Worm (Caenorhabditis elegans) whole organism, L2 larva: ENCODE results near the gene C30F2.2.

Source experiments
- ZK546.5 ChIP-seq: sonication (generic microtip); optimal IDR thresholded peaks from 2 replicates; lab custom pipeline; 2017; ENCODE audit warnings: missing biosample characterization, missing genetic modification characterization
- blmp-1 ChIP-seq: sonication (generic microtip); optimal IDR thresholded peaks from 2 replicates; lab custom pipeline; 2017; ENCODE audit warnings: missing genetic modification characterization, mild to moderate bottlenecking, missing compliant biosample characterization, antibody characterized with exemption, moderate library complexity; ENCODE audit not compliant: insufficient read depth
- elt-3 ChIP-seq: sonication (generic microtip); optimal IDR thresholded peaks from 2 replicates; lab custom pipeline; 2017; ENCODE audit warnings: missing biosample characterization, missing genetic modification characterization
- fos-1 ChIP-seq: fragments of 150-350 bp; optimal IDR thresholded peaks from 2 replicates; lab custom pipeline; 2014; ENCODE audit warnings: missing biosample characterization, missing genetic modification characterization
- lsy-2 ChIP-seq, 2 experiments: fragments of 150-350 bp in 1 of 2; sonication (generic microtip) in 1 of 2; optimal IDR thresholded peaks; 2 replicates each; lab custom pipeline; 2014 to 2017; ENCODE audit warnings: missing biosample characterization in 2 of 2, missing genetic modification characterization in 2 of 2
- nhr-237 ChIP-seq: fragments of 150-350 bp; optimal IDR thresholded peaks from 2 replicates; lab custom pipeline; 2014; ENCODE audit warnings: missing biosample characterization, missing genetic modification characterization
- skn-1 ChIP-seq: sonication (generic microtip); optimal IDR thresholded peaks from 2 replicates; lab custom pipeline; 2017; ENCODE audit warnings: missing biosample characterization, missing genetic modification characterization
- snpc-4 ChIP-seq: fragments of 150-350 bp; optimal IDR thresholded peaks from 2 replicates; lab custom pipeline; 2014; ENCODE audit warnings: missing biosample characterization, missing genetic modification characterization
- zag-1 ChIP-seq: fragments of 150-350 bp; optimal IDR thresholded peaks from 2 replicates; lab custom pipeline; 2014; ENCODE audit warnings: missing biosample characterization, missing genetic modification characterization

- TF ChIP-seq zag-1 (tag; lab: Kevin White, UChicago) (no peak), nhr-237 (tag; lab: Kevin White, UChicago) (no peak), elt-3 (tag; lab: Kevin White, UChicago) (no peak), snpc-4 (tag; lab: Kevin White, UChicago) (no peak), lsy-2 (tag; optimal IDR thresholded peaks at IDR 0.05; lab: Kevin White, UChicago) (no peak), blmp-1 (tag; lab: Kevin White, UChicago) (no peak), ZK546.5 (tag; lab: Kevin White, UChicago) (no peak), skn-1 (tag; lab: Kevin White, UChicago) (no peak), fos-1 (tag; lab: Kevin White, UChicago) (no peak)
Observed at ce11 chrX:16041808-16042207, 43.2 kb downstream of the C30F2.2 start.
